Worm (Caenorhabditis elegans) whole organism, mixed stage, embryonic: Measurements from ENCODE around the gene dro-1.

Experiments used
- blmp-1 ChIP-seq: fragments of 150-350 bp; optimal IDR thresholded peaks from 2 replicates; lab custom pipeline; 2014; ENCODE audit warnings: missing biosample characterization, missing genetic modification characterization
- ceh-43 ChIP-seq: fragments of 200-800 bp; sonication (Bioruptor generic); optimal IDR thresholded peaks from 2 replicates; lab custom pipeline; 2018; ENCODE audit warnings: mild to moderate bottlenecking, missing genetic modification characterization, moderate library complexity, missing compliant biosample characterization
- elt-1 ChIP-seq: sonication (generic microtip); optimal IDR thresholded peaks from 2 replicates; lab custom pipeline; 2017; ENCODE audit warnings: missing genetic modification characterization, mild to moderate bottlenecking, missing compliant biosample characterization, antibody characterized with exemption, moderate library complexity, borderline replicate concordance; ENCODE audit not compliant: insufficient read depth
- mep-1 ChIP-seq: fragments of 150-350 bp; optimal IDR thresholded peaks from 2 replicates; lab custom pipeline; 2017; ENCODE audit warnings: missing biosample characterization, missing genetic modification reagents, missing genetic modification characterization, inconsistent platforms

- no peak for TF ChIP-seq mep-1 (tag; lab: Kevin White, UChicago)
- no peak for TF ChIP-seq elt-1
- TF ChIP-seq ceh-43 (GFP tag; lab: Kevin White, UChicago), result no peak
- TF ChIP-seq blmp-1 (tag; lab: Kevin White, UChicago), result no peak
These were observed 28.5 kb downstream of the dro-1 start, which contains the start of gene T03F6.9 for ce11 chrIII:13370980-13371379.
